Fruit fly (Drosophila melanogaster) whole organism, embryonic: ENCODE measurements around the gene CG14277.

ENCODE experiments used
- Aef1 ChIP-seq: fragments of 200-800 bp; sonication (Bioruptor generic); IDR thresholded peaks from 3 replicates; pipeline ENCODE4 v1.3.6; 2022; ENCODE audit warnings: missing biosample characterization, missing genetic modification characterization
- Asciz ChIP-seq: fragments of 200-800 bp; sonication (Bioruptor generic); optimal IDR thresholded peaks from 2 replicates; lab custom pipeline; 2017; ENCODE audit warnings: missing biosample characterization, mild to moderate bottlenecking, missing genetic modification characterization, missing genetic modification reagents
- Atf3 ChIP-seq: fragments of 200-800 bp; sonication (Bioruptor generic); optimal IDR thresholded peaks from 3 replicates; lab custom pipeline; 2016; ENCODE audit warnings: missing biosample characterization, missing genetic modification characterization
- CG10366 ChIP-seq: fragments of 200-800 bp; sonication (Bioruptor generic); IDR thresholded peaks from 2 replicates; pipeline ENCODE4 v1.3.6; 2022; ENCODE audit warnings: missing biosample characterization, missing genetic modification characterization
- CG11093 ChIP-seq: fragments of 200-800 bp; sonication (Bioruptor generic); IDR thresholded peaks from 3 replicates; pipeline ENCODE4 v1.3.6; 2022; ENCODE audit warnings: missing biosample characterization, missing genetic modification characterization
- CG11504 ChIP-seq: fragments of 200-800 bp; sonication (Bioruptor generic); optimal IDR thresholded peaks from 3 replicates; lab custom pipeline; 2019; ENCODE audit warnings: missing biosample characterization, mild to moderate bottlenecking, missing genetic modification characterization, moderate library complexity
- CG11560 ChIP-seq: fragments of 200-800 bp; sonication (Bioruptor generic); IDR thresholded peaks from 3 replicates; pipeline ENCODE4 v1.3.6; 2022; ENCODE audit warnings: missing biosample characterization, missing genetic modification characterization
- CG15073 ChIP-seq: fragments of 200-800 bp; sonication (Bioruptor generic); optimal IDR thresholded peaks from 2 replicates; lab custom pipeline; 2016; ENCODE audit warnings: missing biosample characterization, missing genetic modification characterization
- CG16815 ChIP-seq: fragments of 200-800 bp; sonication (Bioruptor generic); optimal IDR thresholded peaks from 3 replicates; lab custom pipeline; 2017; ENCODE audit warnings: missing biosample characterization, mild to moderate bottlenecking, missing genetic modification characterization
- CG17328 ChIP-seq: fragments of 200-800 bp; sonication (Bioruptor generic); IDR thresholded peaks from 2 replicates; pipeline ENCODE4 v1.3.6; 2022; ENCODE audit warnings: missing biosample characterization, missing genetic modification characterization
- CG17802 ChIP-seq: fragments of 200-800 bp; sonication (Bioruptor generic); optimal IDR thresholded peaks from 2 replicates; lab custom pipeline; 2018; ENCODE audit warnings: missing biosample characterization, mild to moderate bottlenecking, missing genetic modification characterization, moderate library complexity
- CG17829 ChIP-seq: fragments of 200-800 bp; optimal IDR thresholded peaks from 2 replicates; lab custom pipeline; 2019; ENCODE audit warnings: missing biosample characterization, mild to moderate bottlenecking, missing genetic modification characterization, moderate library complexity
- CG2116 ChIP-seq: fragments of 200-800 bp; sonication (Bioruptor generic); optimal IDR thresholded peaks from 3 replicates; lab custom pipeline; 2018; ENCODE audit warnings: missing biosample characterization, mild to moderate bottlenecking, missing genetic modification characterization
- CG2889 ChIP-seq: fragments of 200-800 bp; sonication (Bioruptor generic); IDR thresholded peaks from 3 replicates; pipeline ENCODE4 v1.3.6; 2022; ENCODE audit warnings: missing biosample characterization, missing genetic modification characterization
- CG3407 ChIP-seq: fragments of 200-800 bp; sonication (Bioruptor generic); optimal IDR thresholded peaks from 2 replicates; lab custom pipeline; 2018; ENCODE audit warnings: missing biosample characterization, mild to moderate bottlenecking, missing genetic modification characterization
- CG7271 ChIP-seq: fragments of 200-800 bp; sonication (Bioruptor generic); optimal IDR thresholded peaks from 2 replicates; lab custom pipeline; 2018; ENCODE audit warnings: missing biosample characterization, mild to moderate bottlenecking, missing genetic modification characterization, moderate library complexity
- CG7556 ChIP-seq: fragments of 200-800 bp; sonication (Bioruptor generic); optimal IDR thresholded peaks from 2 replicates; lab custom pipeline; 2017; ENCODE audit warnings: missing biosample characterization, mild to moderate bottlenecking, missing genetic modification characterization
- CkIIα-i1 ChIP-seq: fragments of 200-800 bp; sonication (Bioruptor generic); IDR thresholded peaks from 2 replicates; pipeline ENCODE4 v1.3.6; 2022; ENCODE audit warnings: missing biosample characterization, missing genetic modification characterization
- D ChIP-seq, 2 experiments: fragments of 200-800 bp in 1 of 2; fragments of >200 bp in 1 of 2; sonication (Bioruptor generic) in 1 of 2; optimal IDR thresholded peaks; 2 replicates in 1 of 2; 3 replicates in 1 of 2; lab custom pipeline; 2017; ENCODE audit warnings: mild to moderate bottlenecking in 1 of 2, missing biosample characterization in 1 of 2, missing genetic modification characterization in 1 of 2, missing genetic modification reagents in 1 of 2
- Dbx ChIP-seq: fragments of 200-800 bp; sonication (Bioruptor generic); IDR thresholded peaks from 3 replicates; pipeline ENCODE4 v1.3.6; 2022; ENCODE audit warnings: missing biosample characterization, missing genetic modification characterization
- Gsc ChIP-seq: fragments of 200-800 bp; sonication (Bioruptor generic); IDR thresholded peaks from 2 replicates; pipeline ENCODE4 v1.3.6; 2022; ENCODE audit warnings: missing biosample characterization, missing genetic modification characterization
- H15 ChIP-seq: fragments of 200-800 bp; sonication (Bioruptor generic); IDR thresholded peaks from 3 replicates; pipeline ENCODE4 v1.3.6; 2022; ENCODE audit warnings: missing biosample characterization, missing genetic modification characterization
- Hey ChIP-seq: fragments of 200-800 bp; sonication (Bioruptor generic); optimal IDR thresholded peaks from 3 replicates; lab custom pipeline; 2018; ENCODE audit warnings: missing biosample characterization, mild to moderate bottlenecking, missing genetic modification characterization
- HmgZ ChIP-seq: fragments of 200-800 bp; sonication (Bioruptor generic); optimal IDR thresholded peaks from 2 replicates; lab custom pipeline; 2018; ENCODE audit warnings: missing biosample characterization, mild to moderate bottlenecking, missing genetic modification characterization
- Med ChIP-seq: fragments of 200-800 bp; sonication (Bioruptor generic); peaks from one replicate; lab custom pipeline; 2016; ENCODE audit warnings: missing biosample characterization, missing genetic modification characterization, mild to moderate bottlenecking, inconsistent platforms, moderate library complexity
- NC2α ChIP-seq: fragments of 200-800 bp; sonication (Bioruptor generic); optimal IDR thresholded peaks from 2 replicates; lab custom pipeline; 2016; ENCODE audit warnings: missing biosample characterization, missing genetic modification characterization
- NFAT ChIP-seq: fragments of 200-800 bp; sonication (Bioruptor generic); IDR thresholded peaks from 2 replicates; pipeline ENCODE4 v1.3.6; 2022; ENCODE audit warnings: missing biosample characterization, missing genetic modification characterization
- NfI ChIP-seq: fragments of 200-800 bp; sonication (Bioruptor generic); optimal IDR thresholded peaks from 3 replicates; lab custom pipeline; 2018; ENCODE audit warnings: missing biosample characterization, mild to moderate bottlenecking, missing genetic modification characterization, moderate library complexity
- Oaz ChIP-seq: fragments of 200-800 bp; sonication (Bioruptor generic); IDR thresholded peaks from 2 replicates; pipeline ENCODE4 v1.3.6; 2022; ENCODE audit warnings: missing biosample characterization, missing genetic modification characterization
- Optix ChIP-seq: fragments of 200-800 bp; sonication (Bioruptor generic); IDR thresholded peaks from 3 replicates; pipeline ENCODE4 v1.3.6; 2022; ENCODE audit warnings: missing biosample characterization, missing genetic modification characterization
- Pdp1 ChIP-seq, 2 experiments: fragments of 200-800 bp; sonication (Bioruptor generic); optimal IDR thresholded peaks; 3 replicates each; lab custom pipeline; 2016; ENCODE audit warnings: missing biosample characterization in 2 of 2, missing genetic modification characterization in 2 of 2, mild to moderate bottlenecking in 1 of 2, moderate library complexity in 1 of 2
- Stat92E ChIP-seq, 3 experiments: fragments of >200 bp in 2 of 3; fragments of 200-800 bp in 1 of 3; sonication (Bioruptor generic) in 1 of 3; optimal IDR thresholded peaks; 2 replicates each; lab custom pipeline; 2017 to 2019; ENCODE audit warnings: missing biosample characterization in 3 of 3, missing genetic modification characterization in 3 of 3, mild to moderate bottlenecking in 1 of 3, moderate library complexity in 1 of 3
- az2 ChIP-seq: fragments of 200-800 bp; sonication (Bioruptor generic); optimal IDR thresholded peaks from 3 replicates; lab custom pipeline; 2016; ENCODE audit warnings: missing biosample characterization, missing genetic modification characterization
- bab2 ChIP-seq: fragments of 200-800 bp; sonication (Bioruptor generic); optimal IDR thresholded peaks from 2 replicates; lab custom pipeline; 2016; ENCODE audit warnings: missing biosample characterization, missing genetic modification characterization
- bigmax ChIP-seq: fragments of 200-800 bp; sonication (Bioruptor generic); optimal IDR thresholded peaks from 2 replicates; lab custom pipeline; 2018; ENCODE audit warnings: missing biosample characterization, mild to moderate bottlenecking, missing genetic modification characterization
- br ChIP-seq: fragments of >200 bp; optimal IDR thresholded peaks from 2 replicates; lab custom pipeline; 2017
- bsh ChIP-seq, 2 experiments: fragments of 200-800 bp; sonication (Bioruptor generic); optimal IDR thresholded peaks; 2 replicates each; lab custom pipeline; 2017 to 2018; ENCODE audit warnings: mild to moderate bottlenecking in 2 of 2, missing biosample characterization in 2 of 2, missing genetic modification characterization in 2 of 2, moderate library complexity in 1 of 2
- caup ChIP-seq: fragments of 200-800 bp; sonication (Bioruptor generic); optimal IDR thresholded peaks from 3 replicates; lab custom pipeline; 2017; ENCODE audit warnings: missing biosample characterization, mild to moderate bottlenecking, missing genetic modification characterization, moderate library complexity; ENCODE audit not compliant: severe bottlenecking
- dati ChIP-seq: fragments of 200-800 bp; sonication (Bioruptor generic); IDR thresholded peaks from 2 replicates; pipeline ENCODE4 v1.3.6; 2022; ENCODE audit warnings: missing biosample characterization, missing genetic modification characterization
- dmrt11E ChIP-seq: fragments of 200-800 bp; sonication (Bioruptor generic); optimal IDR thresholded peaks from 3 replicates; lab custom pipeline; 2018; ENCODE audit warnings: missing biosample characterization, mild to moderate bottlenecking, missing genetic modification characterization, moderate library complexity
- eve ChIP-seq, 2 experiments: fragments of >200 bp; optimal IDR thresholded peaks; 2 replicates each; lab custom pipeline; 2017; ENCODE audit warnings: missing biosample characterization in 2 of 2, missing genetic modification characterization in 2 of 2
- exex ChIP-seq: fragments of 200-800 bp; sonication (Bioruptor generic); optimal IDR thresholded peaks from 4 replicates; lab custom pipeline; 2018; ENCODE audit warnings: missing biosample characterization, mild to moderate bottlenecking, missing genetic modification characterization, moderate library complexity
- grn ChIP-seq: fragments of 200-800 bp; sonication (Bioruptor generic); optimal IDR thresholded peaks from 3 replicates; lab custom pipeline; 2017; ENCODE audit warnings: missing biosample characterization, missing genetic modification characterization
- nerfin-1 ChIP-seq: fragments of 200-800 bp; sonication (Bioruptor generic); optimal IDR thresholded peaks from 3 replicates; lab custom pipeline; 2019; ENCODE audit warnings: missing biosample characterization, mild to moderate bottlenecking, missing genetic modification characterization, moderate library complexity
- nerfin-2 ChIP-seq: fragments of 200-800 bp; sonication (Bioruptor generic); IDR thresholded peaks from 2 replicates; pipeline ENCODE4 v1.3.6; 2022; ENCODE audit warnings: missing biosample characterization, missing genetic modification characterization; ENCODE audit not compliant: partially characterized antibody
- nmo ChIP-seq: fragments of 200-800 bp; sonication (Bioruptor generic); optimal IDR thresholded peaks from 2 replicates; lab custom pipeline; 2018; ENCODE audit warnings: missing biosample characterization, mild to moderate bottlenecking, missing genetic modification characterization, moderate library complexity
- otp ChIP-seq: fragments of 200-800 bp; sonication (Bioruptor generic); IDR thresholded peaks from 3 replicates; pipeline ENCODE4, ENCODE4 v1.3.6; 2022; ENCODE audit warnings: missing biosample characterization, missing genetic modification characterization
- run ChIP-seq: fragments of 200-800 bp; sonication (Bioruptor generic); optimal IDR thresholded peaks from 3 replicates; lab custom pipeline; 2018; ENCODE audit warnings: missing biosample characterization, mild to moderate bottlenecking, missing genetic modification characterization
- sna ChIP-seq: fragments of 200-800 bp; sonication (Bioruptor generic); IDR thresholded peaks from 2 replicates; pipeline ENCODE4 v1.3.6; 2022; ENCODE audit warnings: missing biosample characterization, missing genetic modification characterization; ENCODE audit not compliant: partially characterized antibody
- wdn ChIP-seq: fragments of 200-800 bp; sonication (Bioruptor generic); IDR thresholded peaks from 2 replicates; pipeline ENCODE4 v1.3.6; 2022; ENCODE audit warnings: missing biosample characterization, missing genetic modification characterization

CG14277 gene

dm6 chr2L:8239032-8239650 lies 3.1 kb upstream of the CG14277 start (continued):
- TF ChIP-seq CG3407 (GFP tag; lab: Kevin White, UChicago): no peak
- TF ChIP-seq br (lab: Kevin White, UChicago): no peak
- TF ChIP-seq CG2116 (GFP tag; lab: Kevin White, UChicago): no peak
- no peak for TF ChIP-seq CG7271 (tag; lab: Kevin White, UChicago)
- TF ChIP-seq CG16815 (GFP tag; lab: Kevin White, UChicago): no peak
- no peak for TF ChIP-seq CG17829
- TF ChIP-seq CG7556 (GFP tag; lab: Kevin White, UChicago): no peak
- no peak for TF ChIP-seq Dbx (GFP tag; lab: Robert Waterston, UW)
- no peak for TF ChIP-seq nerfin-1 (tag; lab: Kevin White, UChicago)
- no peak for TF ChIP-seq bsh (GFP tag; optimal IDR thresholded peaks at IDR 0.05; lab: Kevin White, UChicago)
- no peak for TF ChIP-seq caup (GFP tag; lab: Kevin White, UChicago)
- no peak for TF ChIP-seq CG2889 (GFP tag; lab: Robert Waterston, UW)
- no peak for TF ChIP-seq Oaz (GFP tag; lab: Robert Waterston, UW)
- TF ChIP-seq Gsc (GFP tag; lab: Robert Waterston, UW): no peak
- no peak for TF ChIP-seq otp
- no peak for TF ChIP-seq wdn
- no peak for TF ChIP-seq NFAT (GFP tag; lab: Robert Waterston, UW)
- no peak for TF ChIP-seq CG15073 (GFP tag; lab: Kevin White, UChicago)
- no peak for TF ChIP-seq dmrt11E (tag; lab: Kevin White, UChicago)
- TF ChIP-seq CG11560 (tag; lab: Robert Waterston, UW): no peak
- TF ChIP-seq grn: peak; percentile 4
- no peak for TF ChIP-seq bab2 (GFP tag; lab: Kevin White, UChicago)
- no peak for TF ChIP-seq CG17328
- TF ChIP-seq HmgZ (tag; lab: Kevin White, UChicago): no peak
- TF ChIP-seq CkIIα-i1 (GFP tag; lab: Robert Waterston, UW): no peak
- TF ChIP-seq Hey (tag; lab: Kevin White, UChicago): peak; percentile 41
- TF ChIP-seq exex (tag; lab: Kevin White, UChicago): peak; percentile 55
- no peak for TF ChIP-seq nmo (GFP tag; lab: Kevin White, UChicago)
- TF ChIP-seq H15 (GFP tag; lab: Robert Waterston, UW): no peak
- no peak for TF ChIP-seq CG11093 (GFP tag; lab: Robert Waterston, UW)
- peak; percentile 29 for TF ChIP-seq Med (GFP tag; lab: Kevin White, UChicago)
- no peak for TF ChIP-seq az2 (GFP tag; lab: Kevin White, UChicago)
- no peak for TF ChIP-seq dati (GFP tag; lab: Robert Waterston, UW)
- peak in 1 of 2 experiments; percentile 74 for TF ChIP-seq eve (GFP tag; optimal IDR thresholded peaks at IDR 0.05; lab: Kevin White, UChicago)
- no peak for TF ChIP-seq Stat92E (GFP tag; optimal IDR thresholded peaks at IDR 0.05; lab: Kevin White, UChicago)
- TF ChIP-seq Asciz: peak; percentile 26
- no peak for TF ChIP-seq NC2α (GFP tag; lab: Kevin White, UChicago)
- no peak for TF ChIP-seq CG11504
- no peak for TF ChIP-seq CG17802
- TF ChIP-seq D (optimal IDR thresholded peaks at IDR 0.05; lab: Kevin White, UChicago): no peak
- no peak for TF ChIP-seq D (GFP tag; optimal IDR thresholded peaks at IDR 0.05; lab: Kevin White, UChicago)
- no peak for TF ChIP-seq Atf3 (GFP tag; lab: Kevin White, UChicago)
- no peak for TF ChIP-seq CG10366 (GFP tag; lab: Robert Waterston, UW)
- no peak for TF ChIP-seq sna (GFP tag; lab: Robert Waterston, UW)
- TF ChIP-seq Pdp1 (GFP tag; optimal IDR thresholded peaks at IDR 0.05; lab: Kevin White, UChicago): peak in 1 of 2 experiments; percentile 73
- TF ChIP-seq NfI (GFP tag; lab: Kevin White, UChicago): no peak
- no peak for TF ChIP-seq run (tag; lab: Kevin White, UChicago)
- TF ChIP-seq Aef1 (GFP tag; lab: Robert Waterston, UW): no peak
- no peak for TF ChIP-seq Optix
- no peak for TF ChIP-seq nerfin-2
- no peak for TF ChIP-seq bigmax (GFP tag; lab: Kevin White, UChicago)
